Fruit fly (Drosophila melanogaster): ENCODE results near the gene Grip.

DNA sequence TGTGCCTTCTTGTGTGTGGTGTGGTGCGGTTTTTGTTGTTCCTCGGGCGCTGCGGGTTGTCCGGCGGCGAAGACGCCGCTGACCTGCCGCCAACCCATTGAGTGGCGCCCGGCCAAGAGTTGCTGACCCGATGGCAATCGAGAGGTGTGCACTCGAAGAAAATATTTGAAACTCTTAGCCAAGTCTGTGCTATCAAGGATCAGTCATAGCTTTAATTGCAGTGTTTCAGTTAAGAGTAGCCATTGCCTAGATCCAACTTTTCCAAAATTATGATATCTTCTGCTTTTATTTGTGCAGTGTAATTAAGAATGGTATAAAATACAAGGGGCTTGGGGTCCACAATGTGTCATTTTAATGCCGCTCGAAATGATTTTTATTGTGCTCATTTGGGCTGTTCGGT, 58.6 kb downstream of the Grip start:
- TF ChIP-seq CG12768 (GFP tag; optimal IDR thresholded peaks at IDR 0.05) = no peak
- TF ChIP-seq toe (GFP tag; optimal IDR thresholded peaks at IDR 0.05) = no peak
- TF ChIP-seq Clk (GFP tag; optimal IDR thresholded peaks at IDR 0.05) = no peak
- no peak for TF ChIP-seq CG1620 (GFP tag; optimal IDR thresholded peaks at IDR 0.05)
- TF ChIP-seq cic (GFP tag; optimal IDR thresholded peaks at IDR 0.05) = no peak
- TF ChIP-seq kay (GFP tag; ENCODE audit: borderline replicate concordance) = no peak
- no peak for TF ChIP-seq bab1 (GFP tag; optimal IDR thresholded peaks at IDR 0.05)
- no peak for TF ChIP-seq pad (GFP tag; optimal IDR thresholded peaks at IDR 0.05)
- TF ChIP-seq CG7101 (tag; optimal IDR thresholded peaks at IDR 0.05) = no peak
- TF ChIP-seq CG7045 (GFP tag; optimal IDR thresholded peaks at IDR 0.05) = no peak
- no peak for TF ChIP-seq ovo (GFP tag; optimal IDR thresholded peaks at IDR 0.05)
- TF ChIP-seq CG5204 (GFP tag; optimal IDR thresholded peaks at IDR 0.05) = no peak
